Worm (Caenorhabditis elegans) whole organism, L3 larva: ENCODE results near the gene lact-5.

Experiments used
- egl-27 ChIP-seq: sonication (generic microtip); optimal IDR thresholded peaks from 4 replicates; lab custom pipeline; 2017; ENCODE audit warnings: missing biosample characterization, missing genetic modification reagents, missing genetic modification characterization
- snpc-4 ChIP-seq: fragments of 150-350 bp; optimal IDR thresholded peaks from 2 replicates; lab custom pipeline; 2014; ENCODE audit warnings: missing biosample characterization, missing genetic modification characterization
- zag-1 ChIP-seq: fragments of 150-350 bp; optimal IDR thresholded peaks from 2 replicates; lab custom pipeline; 2014; ENCODE audit warnings: missing biosample characterization, missing genetic modification characterization

- TF ChIP-seq zag-1 (tag; lab: Kevin White, UChicago) (no peak), snpc-4 (tag; lab: Kevin White, UChicago) (no peak), egl-27 (tag; lab: Kevin White, UChicago) (no peak)
Observed at ce11 chrII:4790687-4791086, 30.9 kb downstream of the lact-5 start.
